Worm (Caenorhabditis elegans) whole organism, late embryonic: ENCODE data around the gene str-109.

Source experiments
- C38D4.7 ChIP-seq: fragments of 200-800 bp; sonication (Bioruptor generic); optimal IDR thresholded peaks from 2 replicates; lab custom pipeline; 2018; ENCODE audit warnings: mild to moderate bottlenecking, missing genetic modification characterization, moderate library complexity, missing compliant biosample characterization
- T23F11.4 ChIP-seq: fragments of 200-800 bp; sonication (Bioruptor generic); optimal IDR thresholded peaks from 2 replicates; lab custom pipeline; 2018; ENCODE audit warnings: mild to moderate bottlenecking, missing genetic modification characterization, missing compliant biosample characterization
- ceh-18 ChIP-seq: sonication (generic microtip); optimal IDR thresholded peaks from 2 replicates; lab custom pipeline; 2016; ENCODE audit warnings: missing genetic modification characterization, missing compliant biosample characterization
- ceh-2 ChIP-seq: sonication (generic microtip); optimal IDR thresholded peaks from 2 replicates; lab custom pipeline; 2016; ENCODE audit warnings: missing genotype, missing genetic modification characterization, missing compliant biosample characterization
- ceh-9 ChIP-seq: sonication (generic microtip); optimal IDR thresholded peaks from 2 replicates; lab custom pipeline; 2016; ENCODE audit warnings: mild to moderate bottlenecking, missing genetic modification characterization, inconsistent platforms, missing compliant biosample characterization
- dmd-4 ChIP-seq: sonication (generic microtip); optimal IDR thresholded peaks from 2 replicates; lab custom pipeline; 2016; ENCODE audit warnings: borderline replicate concordance, missing genetic modification characterization, missing compliant biosample characterization
- elt-2 ChIP-seq: sonication (generic microtip); optimal IDR thresholded peaks from 2 replicates; lab custom pipeline; 2016; ENCODE audit warnings: missing genetic modification reagents, missing genetic modification characterization, missing compliant biosample characterization
- elt-4 ChIP-seq: sonication (generic microtip); optimal IDR thresholded peaks from 2 replicates; lab custom pipeline; 2016; ENCODE audit warnings: missing genetic modification characterization, missing compliant biosample characterization
- ets-4 ChIP-seq: sonication (generic microtip); optimal IDR thresholded peaks from 2 replicates; lab custom pipeline; 2016; ENCODE audit warnings: missing genetic modification characterization, missing compliant biosample characterization
- eyg-1 ChIP-seq: sonication (generic microtip); optimal IDR thresholded peaks from 2 replicates; lab custom pipeline; 2016; ENCODE audit warnings: missing genotype, missing genetic modification characterization, missing compliant biosample characterization
- fax-1 ChIP-seq: sonication (generic microtip); optimal IDR thresholded peaks from 2 replicates; lab custom pipeline; 2016; ENCODE audit warnings: missing genotype, missing genetic modification characterization, missing compliant biosample characterization
- fkh-6 ChIP-seq: sonication (generic microtip); optimal IDR thresholded peaks from 2 replicates; lab custom pipeline; 2016; ENCODE audit warnings: missing genetic modification characterization, missing compliant biosample characterization
- hlh-13 ChIP-seq: fragments of 200-800 bp; sonication (Bioruptor generic); optimal IDR thresholded peaks from 2 replicates; lab custom pipeline; 2018; ENCODE audit warnings: mild to moderate bottlenecking, missing genetic modification characterization, missing compliant biosample characterization
- hlh-15 ChIP-seq: sonication (generic microtip); optimal IDR thresholded peaks from 2 replicates; lab custom pipeline; 2016; ENCODE audit warnings: missing genetic modification characterization, missing compliant biosample characterization
- hlh-8 ChIP-seq: sonication (generic microtip); optimal IDR thresholded peaks from 2 replicates; lab custom pipeline; 2016; ENCODE audit warnings: missing genotype, missing genetic modification characterization, missing compliant biosample characterization
- madf-2 ChIP-seq: sonication (generic microtip); optimal IDR thresholded peaks from 2 replicates; lab custom pipeline; 2017; ENCODE audit warnings: missing genetic modification characterization, missing compliant biosample characterization
- mec-3 ChIP-seq: sonication (generic microtip); optimal IDR thresholded peaks from 2 replicates; lab custom pipeline; 2016; ENCODE audit warnings: borderline replicate concordance, missing genetic modification characterization, missing compliant biosample characterization
- pat-9 ChIP-seq: fragments of 200-800 bp; sonication (Bioruptor generic); optimal IDR thresholded peaks from 2 replicates; lab custom pipeline; 2018; ENCODE audit warnings: mild to moderate bottlenecking, missing genetic modification characterization, moderate library complexity, missing compliant biosample characterization
- pha-4 ChIP-seq: fragments of 150-350 bp; optimal IDR thresholded peaks from 2 replicates; lab custom pipeline; 2018; ENCODE audit warnings: missing biosample characterization, missing genetic modification reagents, missing genetic modification characterization
- pros-1 ChIP-seq: fragments of 150-350 bp; optimal IDR thresholded peaks from 2 replicates; lab custom pipeline; 2014; ENCODE audit warnings: missing biosample characterization, missing genetic modification reagents, missing genetic modification characterization
- ref-2 ChIP-seq: sonication (generic microtip); optimal IDR thresholded peaks from 2 replicates; lab custom pipeline; 2016; ENCODE audit warnings: missing genetic modification characterization, missing compliant biosample characterization
- sdc-2 ChIP-seq: sonication (generic microtip); optimal IDR thresholded peaks from 2 replicates; lab custom pipeline; 2016; ENCODE audit warnings: missing genotype, missing genetic modification characterization, missing compliant biosample characterization
- sox-2 ChIP-seq: fragments of 200-800 bp; sonication (Bioruptor generic); IDR thresholded peaks from 2 replicates; pipeline ENCODE4 v1.3.6; 2022; ENCODE audit warnings: missing genetic modification reagents, missing genetic modification characterization, missing compliant biosample characterization
- tbx-2 ChIP-seq: sonication (generic microtip); optimal IDR thresholded peaks from 2 replicates; lab custom pipeline; 2016; ENCODE audit warnings: missing genetic modification characterization, missing compliant biosample characterization
- ttx-3 ChIP-seq: sonication (generic microtip); optimal IDR thresholded peaks from 2 replicates; lab custom pipeline; 2016; ENCODE audit warnings: missing genetic modification reagents, missing genetic modification characterization, missing compliant biosample characterization
- unc-3 ChIP-seq, 2 experiments: fragments of 200-800 bp in 1 of 2; sonication (Bioruptor generic) in 1 of 2; sonication (generic microtip) in 1 of 2; conservative IDR thresholded peaks in 1 of 2; optimal IDR thresholded peaks in 1 of 2; 2 replicates each; pipeline versions ENCODE4 v1.3.6 to Lab custom; 2016 to 2022; ENCODE audit warnings: missing compliant biosample characterization in 2 of 2, missing genetic modification characterization in 2 of 2, missing genetic modification reagents in 1 of 2
- unc-42 ChIP-seq: sonication (generic microtip); optimal IDR thresholded peaks from 2 replicates; lab custom pipeline; 2016; ENCODE audit warnings: missing genotype, missing genetic modification characterization, missing compliant biosample characterization
- unc-55 ChIP-seq: sonication (generic microtip); optimal IDR thresholded peaks from 2 replicates; lab custom pipeline; 2017; ENCODE audit warnings: missing biosample characterization, missing genetic modification reagents, missing genetic modification characterization
- zip-5 ChIP-seq: sonication (generic microtip); optimal IDR thresholded peaks from 2 replicates; lab custom pipeline; 2016; ENCODE audit warnings: missing genetic modification characterization, missing compliant biosample characterization
- ztf-16 ChIP-seq: sonication (generic microtip); optimal IDR thresholded peaks from 2 replicates; lab custom pipeline; 2017; ENCODE audit warnings: missing genetic modification characterization, missing compliant biosample characterization

Gene str-109

ce11 chrV:16175227-16175626 lies 13.2 kb upstream of the str-109 start:
- TF ChIP-seq unc-42 (tag; lab: Kevin White, UChicago): no peak
- TF ChIP-seq elt-2 (tag; lab: Kevin White, UChicago): peak; percentile 65

DNA sequence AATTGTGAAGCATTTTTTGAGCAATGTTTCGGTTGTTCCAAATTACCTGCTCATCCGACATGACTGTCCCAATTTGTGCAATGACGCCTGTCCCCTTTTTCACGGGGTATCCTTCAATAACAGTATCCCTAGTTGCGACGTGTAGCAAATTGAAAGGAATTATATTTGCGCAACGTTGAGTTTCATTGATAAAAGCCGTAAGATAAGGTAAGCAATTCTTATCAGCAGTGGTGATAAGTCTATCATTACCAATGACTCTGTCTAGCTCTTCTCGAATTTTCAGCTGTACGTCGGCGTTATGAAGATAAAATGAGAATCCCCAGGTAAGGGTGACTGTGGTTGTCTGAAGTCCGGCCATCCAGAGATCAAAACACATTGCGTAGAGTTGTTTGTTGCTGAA lies 12.1 kb upstream of the str-109 start:
- TF ChIP-seq pat-9 (tag; lab: Kevin White, UChicago): no peak
- peak; percentile 93 for TF ChIP-seq elt-2 (tag; lab: Kevin White, UChicago)

DNA sequence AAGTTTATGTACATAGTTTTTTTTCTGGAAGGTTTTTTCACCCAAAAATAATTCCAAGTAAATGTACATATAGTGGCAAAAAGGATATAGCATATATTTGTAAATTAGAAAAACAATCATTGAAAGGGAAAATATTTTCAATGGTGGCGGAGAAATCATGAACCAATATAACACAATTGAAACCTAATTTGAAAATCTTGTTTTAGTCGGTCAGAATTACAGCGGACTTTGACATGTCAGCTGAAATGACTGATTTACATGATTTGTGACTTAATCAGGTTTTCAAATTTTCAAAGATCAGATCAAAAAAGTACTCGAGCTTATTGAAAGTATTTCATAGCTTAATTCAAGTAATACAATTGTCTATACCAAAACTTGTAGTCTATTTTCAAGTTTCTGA lies 9.7 kb upstream of the str-109 start, which contains the start of gene K05D4.9:
TSS of gene K05D4.9 (minus strand) at position 101 of the 400 bp plus-strand sequence.
- TF ChIP-seq sdc-2 (tag; lab: Kevin White, UChicago) (no peak), ceh-18 (tag; lab: Kevin White, UChicago) (no peak), ets-4 (tag; lab: Kevin White, UChicago) (no peak), T23F11.4 (GFP tag; lab: Kevin White, UChicago) (no peak), fax-1 (tag; lab: Kevin White, UChicago) (no peak), fkh-6 (tag; lab: Kevin White, UChicago) (no peak), pha-4 (tag; lab: Kevin White, UChicago) (no peak), tbx-2 (tag; lab: Kevin White, UChicago) (no peak)

DNA sequence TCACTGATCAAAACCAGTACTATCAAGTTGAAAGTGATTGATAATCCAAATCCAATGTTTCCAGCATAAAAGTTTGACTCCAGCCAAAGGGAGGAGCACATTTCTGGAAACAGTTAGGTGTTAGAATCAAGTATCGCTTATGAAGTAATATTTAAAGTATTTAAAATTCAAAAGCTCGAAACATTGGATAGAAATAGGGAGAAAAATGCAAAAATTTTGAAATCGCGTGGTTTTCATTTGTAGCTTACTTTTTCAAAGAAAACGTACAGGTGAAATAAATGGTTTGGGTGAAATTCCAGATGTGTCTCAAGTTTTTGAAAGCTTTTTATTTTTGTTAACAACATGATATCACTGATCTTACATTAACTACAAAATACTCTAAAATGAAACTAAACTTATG lies 7.0 kb upstream of the str-109 start, which contains the start of gene str-111:
TSS of gene str-111 (minus strand) at position 101 of the 400 bp plus-strand sequence.
- no peak for TF ChIP-seq mec-3
- TF ChIP-seq ets-4 (tag; lab: Kevin White, UChicago): no peak
- no peak for TF ChIP-seq eyg-1 (tag; lab: Kevin White, UChicago)

DNA sequence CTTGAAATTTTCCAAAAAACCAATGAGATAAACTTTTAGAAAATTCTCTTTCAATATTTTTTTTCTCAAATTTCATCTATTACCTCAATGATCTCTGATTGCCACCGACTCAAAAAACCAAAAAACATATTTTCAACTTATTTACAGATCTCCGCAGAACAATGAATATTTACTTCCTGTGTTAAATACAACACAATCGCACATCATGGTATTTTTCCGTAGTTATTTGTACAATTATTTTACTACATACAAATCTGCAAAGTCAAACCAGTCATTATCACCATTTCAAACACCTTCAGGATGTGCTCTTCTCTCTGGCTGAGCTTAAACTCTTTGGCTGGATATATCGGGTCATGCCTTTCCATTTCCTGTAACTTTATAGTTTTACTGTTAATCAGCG lies 3.9 kb upstream of the str-109 start, which contains the start of gene str-108:
TSS of gene str-108 (plus strand) at position 301 of the 400 bp plus-strand sequence.
- TF ChIP-seq hlh-15 (tag; lab: Kevin White, UChicago) (no peak), zip-5 (tag; lab: Kevin White, UChicago) (no peak), sox-2 (no peak), ref-2 (no peak), dmd-4 (tag; lab: Kevin White, UChicago) (no peak)

DNA sequence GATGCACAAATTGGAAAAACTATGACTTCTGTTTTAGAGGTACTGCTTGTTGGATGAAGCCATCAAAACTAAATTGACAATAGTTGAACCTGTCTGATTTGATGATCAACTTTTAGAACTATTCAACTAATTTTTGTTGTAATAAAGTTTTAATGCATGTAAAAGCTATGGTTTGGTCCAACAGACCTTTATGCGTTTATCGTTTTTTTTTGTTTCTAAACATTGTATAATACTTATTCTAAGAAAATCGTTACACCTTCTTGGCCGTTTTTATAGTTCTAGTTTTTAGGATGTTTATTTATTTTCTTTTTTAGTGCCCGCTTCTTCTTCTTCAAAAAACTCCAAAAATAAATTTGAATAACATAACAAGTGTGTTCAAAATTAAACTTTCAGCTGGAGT lies 1.7 kb upstream of the str-109 start, which contains the start of gene F10A3.12:
TSS of gene F10A3.12 (plus strand) at position 301 of the 400 bp plus-strand sequence.
- no peak for TF ChIP-seq ceh-2 (tag; lab: Kevin White, UChicago)
- TF ChIP-seq C38D4.7 (GFP tag; lab: Kevin White, UChicago): no peak
- no peak for TF ChIP-seq mec-3
- TF ChIP-seq ztf-16 (tag; lab: Kevin White, UChicago): no peak
- no peak for TF ChIP-seq unc-3 (GFP tag; conservative IDR thresholded peaks at IDR 0.05; lab: Robert Waterston, UW)
- no peak for TF ChIP-seq unc-3 (tag; optimal IDR thresholded peaks at IDR 0.05; lab: Kevin White, UChicago)
- no peak for TF ChIP-seq pat-9 (tag; lab: Kevin White, UChicago)
- no peak for TF ChIP-seq hlh-8 (tag; lab: Kevin White, UChicago)
- no peak for TF ChIP-seq fkh-6 (tag; lab: Kevin White, UChicago)
- no peak for TF ChIP-seq unc-55 (GFP tag; lab: Kevin White, UChicago)
- TF ChIP-seq unc-42 (tag; lab: Kevin White, UChicago): no peak
- no peak for TF ChIP-seq ttx-3 (tag; lab: Kevin White, UChicago)
- TF ChIP-seq pros-1 (tag; lab: Kevin White, UChicago): no peak
- no peak for TF ChIP-seq madf-2 (tag; lab: Kevin White, UChicago)
- TF ChIP-seq hlh-13 (GFP tag; lab: Kevin White, UChicago): no peak
- TF ChIP-seq elt-4 (tag; lab: Kevin White, UChicago): no peak
- no peak for TF ChIP-seq ceh-9 (tag; lab: Kevin White, UChicago)
